Worm (Caenorhabditis elegans) whole organism, young adult: ENCODE results near the gene K07D4.4.

Experiments used
- F23B12.7 ChIP-seq: sonication (generic microtip); optimal IDR thresholded peaks from 2 replicates; lab custom pipeline; 2017; ENCODE audit warnings: missing genetic modification characterization, mild to moderate bottlenecking, missing compliant biosample characterization, antibody characterized with exemption, moderate library complexity; ENCODE audit not compliant: insufficient read depth
- F33H1.4 ChIP-seq: fragments of 200-800 bp; sonication (Bioruptor generic); IDR thresholded peaks from 2 replicates; pipeline ENCODE4 v1.3.6; 2022; ENCODE audit warnings: missing genetic modification reagents, missing genetic modification characterization, missing compliant biosample characterization
- F39B2.1 ChIP-seq: fragments of 200-800 bp; sonication (Bioruptor generic); IDR thresholded peaks from 2 replicates; pipeline ENCODE4 v1.3.6; 2022; ENCODE audit warnings: missing genetic modification reagents, missing genetic modification characterization, missing compliant biosample characterization
- F55B11.4 ChIP-seq: sonication (generic microtip); optimal IDR thresholded peaks from 2 replicates; lab custom pipeline; 2016; ENCODE audit warnings: missing compliant biosample characterization, missing genetic modification characterization, borderline replicate concordance; ENCODE audit not compliant: insufficient read depth
- F57A8.1 ChIP-seq: fragments of 200-800 bp; sonication (Bioruptor generic); optimal IDR thresholded peaks from 2 replicates; lab custom pipeline; 2018; ENCODE audit warnings: mild to moderate bottlenecking, missing genetic modification characterization, moderate library complexity, missing compliant biosample characterization
- Y56A3A.18 ChIP-seq: fragments of 200-800 bp; sonication (Bioruptor generic); IDR thresholded peaks from 2 replicates; pipeline ENCODE4 v1.3.6; 2022; ENCODE audit warnings: missing genetic modification reagents, missing genetic modification characterization, missing compliant biosample characterization
- Y79H2A.3 ChIP-seq: fragments of 200-800 bp; sonication (Bioruptor generic); conservative IDR thresholded peaks from 2 replicates; pipeline ENCODE4 v1.3.6; 2022; ENCODE audit warnings: missing genetic modification reagents, missing genetic modification characterization, missing compliant biosample characterization
- Y95B8A.8 ChIP-seq: fragments of 200-800 bp; sonication (Bioruptor generic); IDR thresholded peaks from 2 replicates; pipeline ENCODE4 v1.3.6; 2022; ENCODE audit warnings: missing genetic modification reagents, missing genetic modification characterization, missing compliant biosample characterization
- attf-5 ChIP-seq: fragments of 200-800 bp; sonication (Bioruptor generic); optimal IDR thresholded peaks from 2 replicates; lab custom pipeline; 2018; ENCODE audit warnings: mild to moderate bottlenecking, missing genetic modification characterization, missing compliant biosample characterization
- ceh-100 ChIP-seq: fragments of 200-800 bp; sonication (Bioruptor generic); IDR thresholded peaks from 2 replicates; pipeline ENCODE4 v1.3.6; 2022; ENCODE audit warnings: missing genetic modification reagents, missing genetic modification characterization, missing compliant biosample characterization
- egl-18 ChIP-seq: fragments of 200-800 bp; sonication (Bioruptor generic); IDR thresholded peaks from 2 replicates; pipeline ENCODE4 v1.3.6; 2022; ENCODE audit warnings: missing genetic modification reagents, missing genetic modification characterization, missing compliant biosample characterization
- egl-44 ChIP-seq: fragments of 200-800 bp; sonication (Bioruptor generic); IDR thresholded peaks from 2 replicates; pipeline ENCODE4 v1.3.6; 2022; ENCODE audit warnings: missing genetic modification reagents, missing genetic modification characterization, missing compliant biosample characterization
- gei-17 ChIP-seq: fragments of 200-800 bp; sonication (Bioruptor generic); optimal IDR thresholded peaks from 2 replicates; lab custom pipeline; 2018; ENCODE audit warnings: mild to moderate bottlenecking, missing genetic modification characterization, missing compliant biosample characterization
- him-1 ChIP-seq: sonication (generic microtip); optimal IDR thresholded peaks from 2 replicates; lab custom pipeline; 2016; ENCODE audit warnings: missing genotype, missing genetic modification reagents, missing genetic modification characterization, missing compliant biosample characterization
- hlh-12 ChIP-seq: sonication (generic microtip); optimal IDR thresholded peaks from 2 replicates; lab custom pipeline; 2016; ENCODE audit warnings: missing genetic modification characterization, missing compliant biosample characterization
- hmg-1.2 ChIP-seq: fragments of 200-800 bp; sonication (Bioruptor generic); IDR thresholded peaks from 2 replicates; pipeline ENCODE4 v1.3.6; 2022; ENCODE audit warnings: missing genetic modification reagents, missing genetic modification characterization, missing compliant biosample characterization
- lin-26 ChIP-seq: fragments of 200-800 bp; sonication (Bioruptor generic); IDR thresholded peaks from 2 replicates; pipeline ENCODE4 v1.3.6; 2022; ENCODE audit warnings: missing genetic modification reagents, missing genetic modification characterization, missing compliant biosample characterization
- lin-54 ChIP-seq: fragments of 200-800 bp; sonication (Bioruptor generic); optimal IDR thresholded peaks from 2 replicates; lab custom pipeline; 2018; ENCODE audit warnings: mild to moderate bottlenecking, missing genetic modification characterization, missing compliant biosample characterization
- lir-1 ChIP-seq: fragments of 200-800 bp; sonication (Bioruptor generic); conservative IDR thresholded peaks from 2 replicates; pipeline ENCODE4 v1.3.6; 2022; ENCODE audit warnings: missing genetic modification reagents, missing genetic modification characterization, missing compliant biosample characterization
- madf-10 ChIP-seq: sonication (generic microtip); optimal IDR thresholded peaks from 2 replicates; lab custom pipeline; 2016; ENCODE audit warnings: mild to moderate bottlenecking, missing genetic modification characterization, missing compliant biosample characterization
- madf-6 ChIP-seq: fragments of 200-800 bp; sonication (Bioruptor generic); IDR thresholded peaks from 2 replicates; pipeline ENCODE4 v1.3.6; 2022; ENCODE audit warnings: missing genetic modification reagents, missing genetic modification characterization, missing compliant biosample characterization
- mxl-1 ChIP-seq: sonication (generic microtip); optimal IDR thresholded peaks from 2 replicates; lab custom pipeline; 2016; ENCODE audit warnings: missing genetic modification characterization, missing compliant biosample characterization
- nfya-2 ChIP-seq: fragments of 200-800 bp; sonication (Bioruptor generic); IDR thresholded peaks from 2 replicates; pipeline ENCODE4 v1.3.6; 2022; ENCODE audit warnings: missing genetic modification reagents, missing genetic modification characterization, missing compliant biosample characterization
- nhr-80 ChIP-seq: sonication (generic microtip); optimal IDR thresholded peaks from 2 replicates; lab custom pipeline; 2016; ENCODE audit warnings: missing genetic modification characterization, missing compliant biosample characterization
- nhr-90 ChIP-seq: sonication (generic microtip); optimal IDR thresholded peaks from 2 replicates; lab custom pipeline; 2016; ENCODE audit warnings: missing genotype, mild to moderate bottlenecking, missing genetic modification characterization, missing compliant biosample characterization
- snpc-1.1 ChIP-seq: sonication (generic microtip); optimal IDR thresholded peaks from 2 replicates; lab custom pipeline; 2017; ENCODE audit warnings: missing genetic modification characterization, mild to moderate bottlenecking, missing compliant biosample characterization, antibody characterized with exemption, moderate library complexity, missing genotype, missing genetic modification reagents; ENCODE audit not compliant: insufficient read depth
- snpc-4 ChIP-seq, 5 experiments: fragments of 150-350 bp in 1 of 5; sonication (generic microtip) in 4 of 5; optimal IDR thresholded peaks; 2 replicates each; lab custom pipeline; 2014 to 2018; ENCODE audit warnings: missing genetic modification characterization in 5 of 5, missing biosample characterization in 3 of 5, antibody characterized with exemption in 2 of 5, mild to moderate bottlenecking in 2 of 5, missing compliant biosample characterization in 2 of 5, missing genotype in 2 of 5, moderate library complexity in 2 of 5, missing genetic modification reagents in 1 of 5
- somi-1 ChIP-seq: fragments of 200-800 bp; sonication (Bioruptor generic); optimal IDR thresholded peaks from 2 replicates; lab custom pipeline; 2018; ENCODE audit warnings: mild to moderate bottlenecking, missing genetic modification characterization, missing compliant biosample characterization
- unc-62 ChIP-seq: fragments of 150-350 bp; optimal IDR thresholded peaks from 2 replicates; lab custom pipeline; 2014; ENCODE audit warnings: missing biosample characterization, missing genetic modification reagents, missing genetic modification characterization
- ztf-22 ChIP-seq: fragments of 200-800 bp; sonication (Bioruptor generic); optimal IDR thresholded peaks from 2 replicates; lab custom pipeline; 2018; ENCODE audit warnings: mild to moderate bottlenecking, missing genetic modification characterization, moderate library complexity, missing compliant biosample characterization
- ztf-28 ChIP-seq: fragments of 200-800 bp; sonication (Bioruptor generic); IDR thresholded peaks from 2 replicates; pipeline ENCODE4 v1.3.6; 2022; ENCODE audit warnings: missing genetic modification reagents, missing genetic modification characterization, missing compliant biosample characterization

Gene K07D4.4

DNA sequence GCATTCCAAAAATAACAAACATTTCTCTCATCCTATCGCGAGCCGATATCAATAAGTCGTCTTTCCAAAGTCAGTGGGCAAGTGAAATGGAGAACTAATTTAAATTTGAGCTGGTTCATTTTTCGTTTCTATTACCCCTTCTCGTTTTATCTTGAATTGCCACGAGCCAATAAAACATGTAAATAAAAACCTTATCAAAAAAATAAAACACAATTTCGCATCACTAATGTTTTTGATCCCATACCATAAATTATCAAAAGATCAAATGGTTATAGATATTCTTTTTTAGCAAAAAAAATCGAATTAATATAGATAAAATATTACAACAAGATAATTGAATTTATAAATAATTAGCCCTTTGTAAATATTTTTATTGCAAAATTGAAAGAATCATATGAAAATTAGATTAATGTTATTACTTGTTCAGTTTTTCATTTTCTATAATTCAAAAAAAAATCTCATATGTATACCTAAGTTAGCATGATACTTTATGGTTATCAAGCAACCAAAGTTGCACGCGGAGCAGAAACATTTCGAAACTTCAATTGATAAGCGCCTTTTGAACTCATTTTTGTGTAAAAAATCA lies 39.4 kb downstream of the K07D4.4 start, which contains the start of gene Y14H12A.1:
Gene Y14H12A.1, plus strand, starts transcription at position 536 of the 586 bp plus-strand sequence.
- peak; percentile 12 for TF ChIP-seq nhr-80 (tag; lab: Kevin White, UChicago)
- TF ChIP-seq ztf-28 = no peak
- no peak for TF ChIP-seq lin-54

DNA sequence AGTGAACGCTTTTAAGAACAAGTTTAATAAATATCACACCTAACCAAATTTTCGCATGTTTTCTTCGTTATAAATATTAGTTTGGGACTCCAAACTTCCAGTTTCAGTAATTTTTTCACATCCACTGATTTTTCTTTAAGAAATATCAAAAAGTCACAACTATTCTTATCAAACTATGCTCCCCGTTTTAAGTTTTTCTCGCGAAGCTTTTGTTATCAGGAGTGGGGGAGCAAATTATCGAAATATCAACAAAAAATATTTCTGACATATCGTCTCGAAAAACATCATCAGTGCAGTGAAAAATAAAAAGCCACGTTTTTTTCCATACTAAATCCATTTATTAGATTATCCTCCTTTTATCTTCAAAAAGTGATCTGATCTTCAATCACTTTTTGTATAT lies 40.2 kb downstream of the K07D4.4 start:
- TF ChIP-seq F55B11.4 (tag; lab: Kevin White, UChicago) (no peak), F39B2.1 (no peak), nhr-80 (tag; lab: Kevin White, UChicago) (peak; percentile 40)

DNA sequence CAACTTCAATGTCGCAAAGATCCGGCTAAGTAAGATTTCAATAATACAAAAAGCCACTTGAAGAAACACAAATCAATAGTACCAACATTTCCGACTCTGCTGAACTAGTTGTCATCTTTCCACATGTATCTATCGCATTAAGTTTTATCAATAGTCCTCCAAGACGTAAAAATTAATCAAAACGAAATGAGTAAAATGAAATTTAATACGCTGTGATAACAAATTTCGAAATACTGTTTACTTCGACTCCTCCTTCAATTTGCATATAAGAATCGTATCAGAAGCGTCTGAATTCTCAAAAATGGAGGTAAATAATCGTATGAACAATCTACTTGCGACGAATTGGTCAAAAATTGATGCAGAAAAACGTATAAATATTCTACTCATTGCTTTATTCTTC lies 41.5 kb downstream of the K07D4.4 start:
- TF ChIP-seq hmg-1.2 (no peak), ceh-100 (GFP tag; lab: Robert Waterston, UW) (no peak), F33H1.4 (GFP tag; lab: Robert Waterston, UW) (no peak), F57A8.1 (GFP tag; lab: Kevin White, UChicago) (no peak), unc-62 (GFP tag; lab: Kevin White, UChicago) (no peak), lir-1 (GFP tag; lab: Robert Waterston, UW) (no peak)

ce11 chrII:3989627-3990367 lies 42.4 kb downstream of the K07D4.4 start, which contains the start of gene Y14H12A.2:
Gene Y14H12A.2 (minus strand): TSS chrII:3989677.
- TF ChIP-seq madf-10 (tag; lab: Kevin White, UChicago) = no peak
- TF ChIP-seq nhr-80 (tag; lab: Kevin White, UChicago) = peak; percentile 80

- TF ChIP-seq nhr-80 (tag; lab: Kevin White, UChicago) (peak; percentile 39), snpc-1.1 (tag; lab: Kevin White, UChicago) (no peak)
- TF ChIP-seq, all 124 proteins: peak for 1
These were observed 45.3 kb downstream of the K07D4.4 start, which contains the start of gene K10G6.5 for ce11 chrII:3986906-3987305. Gene K10G6.5 (plus strand): TSS chrII:3987250.

ce11 chrII:3984242-3984641 lies 48.0 kb downstream of the K07D4.4 start:
- TF ChIP-seq nfya-2 (GFP tag; lab: Robert Waterston, UW) (no peak), F23B12.7 (tag; lab: Kevin White, UChicago) (no peak), madf-6 (GFP tag; lab: Robert Waterston, UW) (no peak), hlh-12 (tag; lab: Kevin White, UChicago) (no peak), mxl-1 (no peak), gei-17 (GFP tag; lab: Kevin White, UChicago) (no peak), nhr-90 (tag; lab: Kevin White, UChicago) (no peak), lin-26 (no peak), attf-5 (no peak), egl-18 (no peak), ztf-22 (no peak), snpc-4 (GFP tag; optimal IDR thresholded peaks at IDR 0.05; lab: Kevin White, UChicago) (no peak), snpc-4 (tag; optimal IDR thresholded peaks at IDR 0.05; lab: Kevin White, UChicago) (no peak), somi-1 (GFP tag; lab: Kevin White, UChicago) (no peak), him-1 (no peak), egl-44 (no peak), ztf-28 (no peak), Y95B8A.8 (GFP tag; lab: Robert Waterston, UW) (no peak), Y56A3A.18 (no peak), Y79H2A.3 (GFP tag; lab: Robert Waterston, UW) (no peak)
- TF ChIP-seq, all 124 proteins: peak for 0
